Fruit fly (Drosophila melanogaster): Measurements from ENCODE around the gene D2hgdh.

The D2hgdh gene

dm6 chrX:2123013-2123964 lies 18.0 kb upstream of the D2hgdh start, which contains the start of gene ph-d (continued):
- TF ChIP-seq danr (GFP tag; IDR thresholded peaks at IDR 0.05) = no peak
- TF ChIP-seq Fer2 (tag; optimal IDR thresholded peaks at IDR 0.05) = no peak
- TF ChIP-seq p53 (GFP tag; optimal IDR thresholded peaks at IDR 0.05) = peak; percentile 56

- TF ChIP-seq chn (GFP tag; optimal IDR thresholded peaks at IDR 0.05) (peak; percentile 84), lmd (GFP tag; IDR thresholded peaks at IDR 0.05) (peak; percentile 95), Sox102F (GFP tag; optimal IDR thresholded peaks at IDR 0.05) (peak; percentile 97), seq (GFP tag; IDR thresholded peaks at IDR 0.05) (peak; percentile 84), shn (GFP tag; optimal IDR thresholded peaks at IDR 0.05) (peak; percentile 81), CG9215 (GFP tag; IDR thresholded peaks at IDR 0.05) (peak; percentile 92), mirr (GFP tag; optimal IDR thresholded peaks at IDR 0.05) (peak; percentile 50), tin (GFP tag; optimal IDR thresholded peaks at IDR 0.05) (peak; percentile 95), Dp (GFP tag; optimal IDR thresholded peaks at IDR 0.05) (peak; percentile 4), CG10366 (GFP tag; IDR thresholded peaks at IDR 0.05) (peak; percentile 88), dmrt11E (tag; optimal IDR thresholded peaks at IDR 0.05) (peak; percentile 99), unc-4 (GFP tag; IDR thresholded peaks at IDR 0.05; ENCODE audit: partially characterized antibody) (no peak), CG1647 (GFP tag; optimal IDR thresholded peaks at IDR 0.05) (peak; percentile 60), Blimp-1 (GFP tag; optimal IDR thresholded peaks at IDR 0.05) (peak; percentile 95), CG13424 (tag; optimal IDR thresholded peaks at IDR 0.05) (peak; percentile 99), crol (GFP tag; IDR thresholded peaks at IDR 0.05) (peak; percentile 94), nerfin-1 (tag; optimal IDR thresholded peaks at IDR 0.05) (peak; percentile 96), fd3F (GFP tag; optimal IDR thresholded peaks at IDR 0.05) (peak; percentile 94), z (GFP tag; IDR thresholded peaks at IDR 0.05) (no peak), tap (tag; optimal IDR thresholded peaks at IDR 0.05) (peak; percentile 96), CG7271 (tag; optimal IDR thresholded peaks at IDR 0.05) (peak; percentile 87), CG7963 (GFP tag; IDR thresholded peaks at IDR 0.05; ENCODE audit: partially characterized antibody) (no peak), CG2120 (GFP tag; optimal IDR thresholded peaks at IDR 0.05) (peak; percentile 86), ac (GFP tag; optimal IDR thresholded peaks at IDR 0.05) (peak; percentile 94), Adf1 (GFP tag; IDR thresholded peaks at IDR 0.05) (no peak), CG17328 (GFP tag; IDR thresholded peaks at IDR 0.05) (peak; percentile 90), CG12299 (tag; optimal IDR thresholded peaks at IDR 0.05) (peak; percentile 94), CG4854 (GFP tag; optimal IDR thresholded peaks at IDR 0.05) (peak; percentile 76), CG13287 (GFP tag; IDR thresholded peaks at IDR 0.05; ENCODE audit: partially characterized antibody) (no peak), Hey (tag; optimal IDR thresholded peaks at IDR 0.05) (no peak), Gsc (GFP tag; IDR thresholded peaks at IDR 0.05) (peak; percentile 85), sens (GFP tag) (peak; percentile 94), slou (GFP tag; optimal IDR thresholded peaks at IDR 0.05) (peak; percentile 90), CG9727 (GFP tag; optimal IDR thresholded peaks at IDR 0.05) (peak; percentile 99), Abd-B (GFP tag; optimal IDR thresholded peaks at IDR 0.05) (peak; percentile 97), CG5180 (GFP tag; optimal IDR thresholded peaks at IDR 0.05) (peak; percentile 88), en (GFP tag; optimal IDR thresholded peaks at IDR 0.05) (peak; percentile 40), Optix (GFP tag; IDR thresholded peaks at IDR 0.05) (peak; percentile 93), CG11085 (GFP tag; IDR thresholded peaks at IDR 0.05) (peak; percentile 85), dysf (GFP tag; IDR thresholded peaks at IDR 0.05) (peak; percentile 96), vvl (GFP tag; IDR thresholded peaks at IDR 0.05) (peak; percentile 90), cad (GFP tag; optimal IDR thresholded peaks at IDR 0.05) (peak; percentile 2), Poxn (GFP tag; IDR thresholded peaks at IDR 0.05) (peak; percentile 78)
Measured at dm6 chrX:2123965-2124688, 17.2 kb upstream of the D2hgdh start.
